Worm (Caenorhabditis elegans): ENCODE results near the gene ceh-10.

Gene ceh-10

ce11 chrIII:5832442-5832841 is 33.6 kb downstream of the ceh-10 start:
- TF ChIP-seq egl-43 (GFP tag; IDR thresholded peaks at IDR 0.05) = peak; percentile 52; the same call in 1 of the 2 replicates
- TF ChIP-seq set-16 (GFP tag; IDR thresholded peaks at IDR 0.05) = peak; percentile 71
- peak in 1 of 2 experiments; percentile 79 for TF ChIP-seq unc-62 (GFP tag; optimal IDR thresholded peaks at IDR 0.05 in 1 of 2)
- no peak for TF ChIP-seq unc-62 (tag; optimal IDR thresholded peaks at IDR 0.05)
- TF ChIP-seq zip-11 (GFP tag; IDR thresholded peaks at IDR 0.05) = 0 out of 2 replicates have a peak, but pooled peaks have one; percentile 30
- no peak for TF ChIP-seq daf-16 (GFP tag; optimal IDR thresholded peaks at IDR 0.05)
- no peak for TF ChIP-seq daf-16 (tag; optimal IDR thresholded peaks at IDR 0.05)
- TF ChIP-seq Y75B8A.6 (GFP tag; IDR thresholded peaks at IDR 0.05) = no peak
- peak; percentile 85 for TF ChIP-seq aha-1 (tag)
- TF ChIP-seq dmd-8 (GFP tag; IDR thresholded peaks at IDR 0.05) = 0 out of 2 replicates have a peak, but pooled peaks have one; percentile 21

DNA sequence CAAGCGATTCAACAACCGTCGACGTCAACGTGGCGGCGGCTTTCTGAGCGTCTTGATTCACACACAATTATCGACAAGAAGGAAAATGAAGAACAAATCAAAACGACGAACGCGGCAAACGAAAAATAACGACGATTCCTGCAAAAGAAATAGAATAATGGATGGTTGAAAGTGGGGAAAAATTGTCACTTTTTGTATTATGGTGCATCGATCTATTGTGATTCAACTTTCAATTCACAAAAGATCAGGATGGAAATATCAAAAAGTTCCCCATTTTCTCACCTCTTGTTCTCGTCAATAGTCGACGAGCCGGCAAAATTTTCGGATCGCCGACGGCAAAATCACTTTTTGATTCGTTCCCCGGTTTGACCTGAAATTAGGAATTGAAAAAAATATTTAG is 34.5 kb downstream of the ceh-10 start, which contains the start of the genes R12B2.13 and mdt-15:
Gene R12B2.13, minus strand, starts transcription at position 101 of the 400 bp plus-strand sequence.
Gene mdt-15, minus strand, starts transcription at position 376 of the 400 bp plus-strand sequence.
- TF ChIP-seq nhr-28 (tag; optimal IDR thresholded peaks at IDR 0.05) (no peak), tag-97 (GFP tag; IDR thresholded peaks at IDR 0.05) (no peak), F37D6.2 (tag; optimal IDR thresholded peaks at IDR 0.05) (no peak), F10B5.3 (tag; optimal IDR thresholded peaks at IDR 0.05) (no peak), nhr-42 (GFP tag; IDR thresholded peaks at IDR 0.05) (no peak), nhr-102 (tag; optimal IDR thresholded peaks at IDR 0.05) (no peak), ZK546.5 (tag; optimal IDR thresholded peaks at IDR 0.05) (no peak), Y48G9A.11 (GFP tag; IDR thresholded peaks at IDR 0.05) (no peak), F44E2.7 (GFP tag; IDR thresholded peaks at IDR 0.05) (no peak), dmd-9 (GFP tag; IDR thresholded peaks at IDR 0.05) (no peak), mes-2 (tag; optimal IDR thresholded peaks at IDR 0.05; ENCODE audit: poor library complexity, severe bottlenecking) (no peak), fos-1 (tag; optimal IDR thresholded peaks at IDR 0.05) (no peak), skn-1 (tag; optimal IDR thresholded peaks at IDR 0.05) (no peak), ztf-11 (tag; optimal IDR thresholded peaks at IDR 0.05) (no peak), hmg-1.1 (GFP tag; IDR thresholded peaks at IDR 0.05) (no peak)

- TF ChIP-seq daf-12 (tag; optimal IDR thresholded peaks at IDR 0.05) = no peak
- no peak for TF ChIP-seq spr-1 (tag; optimal IDR thresholded peaks at IDR 0.05)
- TF ChIP-seq dve-1 (tag; optimal IDR thresholded peaks at IDR 0.05; ENCODE audit: insufficient read depth) = no peak
- TF ChIP-seq zip-11 (GFP tag; IDR thresholded peaks at IDR 0.05) = no peak
- TF ChIP-seq zip-2 (tag; optimal IDR thresholded peaks at IDR 0.05) = no peak
- TF ChIP-seq F44E2.7 (GFP tag; IDR thresholded peaks at IDR 0.05) = no peak
- TF ChIP-seq Y75B8A.6 (GFP tag; IDR thresholded peaks at IDR 0.05) = no peak
- TF ChIP-seq R02D3.7 (tag; optimal IDR thresholded peaks at IDR 0.05) = no peak
- TF ChIP-seq unc-39 (tag; optimal IDR thresholded peaks at IDR 0.05) = no peak
- no peak for TF ChIP-seq F10B5.3 (tag; optimal IDR thresholded peaks at IDR 0.05)
- TF ChIP-seq ZK337.2 (GFP tag; IDR thresholded peaks at IDR 0.05) = no peak
- no peak for TF ChIP-seq ceh-82 (tag; optimal IDR thresholded peaks at IDR 0.05)
- no peak for TF ChIP-seq vab-7 (GFP tag; IDR thresholded peaks at IDR 0.05)
- TF ChIP-seq nhr-42 (GFP tag; IDR thresholded peaks at IDR 0.05) = no peak
- no peak for TF ChIP-seq Y105C5A.15 (GFP tag; IDR thresholded peaks at IDR 0.05)
- no peak for TF ChIP-seq aly-2 (tag; optimal IDR thresholded peaks at IDR 0.05)
- no peak for TF ChIP-seq lin-29 (GFP tag; IDR thresholded peaks at IDR 0.05)
- no peak for TF ChIP-seq arid-1 (GFP tag; conservative IDR thresholded peaks at IDR 0.05)
- no peak for TF ChIP-seq tra-1 (GFP tag; IDR thresholded peaks at IDR 0.05)
- TF ChIP-seq dmd-8 (GFP tag; IDR thresholded peaks at IDR 0.05) = no peak
Measured at ce11 chrIII:5834053-5834452, 35.2 kb downstream of the ceh-10 start, which contains the start of gene R12B2.6. R12B2.6 (minus strand) TSS chrIII:5834153.
